Worm (Caenorhabditis elegans): ENCODE measurements around the gene srh-56.

DNA sequence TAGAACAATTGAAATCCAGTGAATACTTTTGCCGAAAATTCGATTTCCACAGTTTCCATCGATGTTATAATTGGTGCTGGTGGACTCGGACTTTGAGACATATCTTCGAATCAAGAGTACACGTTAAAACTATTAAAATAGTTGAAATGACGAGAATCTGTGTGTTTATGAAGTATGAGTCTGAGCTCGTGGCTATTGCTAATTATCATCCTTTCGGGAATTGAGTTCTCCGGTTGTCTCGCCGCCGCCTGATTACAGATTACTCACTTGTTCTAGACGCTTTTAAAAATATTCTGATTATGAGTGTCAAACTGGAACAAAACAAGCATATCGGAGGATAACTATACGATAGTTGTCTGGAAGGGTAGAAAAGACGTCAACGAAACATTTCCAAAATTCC is 33.5 kb upstream of the srh-56 start, which contains the start of gene srg-56:
- TF ChIP-seq ZK546.5 (tag; optimal IDR thresholded peaks at IDR 0.05): no peak
- no peak for TF ChIP-seq egl-43 (GFP tag; IDR thresholded peaks at IDR 0.05)

Measured in whole organism, L4 larva.